Worm (Caenorhabditis elegans) whole organism, L2 larva: ENCODE data around the gene ZK285.2.

Experiments
- F13H6.1 ChIP-seq: sonication (generic microtip); optimal IDR thresholded peaks from 2 replicates; lab custom pipeline; 2016; ENCODE audit warnings: missing genetic modification characterization, missing compliant biosample characterization
- Y55F3AM.14 ChIP-seq: fragments of 200-800 bp; sonication (Bioruptor generic); optimal IDR thresholded peaks from 2 replicates; lab custom pipeline; 2018; ENCODE audit warnings: mild to moderate bottlenecking, missing genetic modification characterization, missing compliant biosample characterization
- ZK546.5 ChIP-seq: sonication (generic microtip); optimal IDR thresholded peaks from 2 replicates; lab custom pipeline; 2017; ENCODE audit warnings: missing biosample characterization, missing genetic modification characterization
- alr-1 ChIP-seq: fragments of 150-350 bp; optimal IDR thresholded peaks from 2 replicates; lab custom pipeline; 2014; ENCODE audit warnings: missing biosample characterization, missing genetic modification characterization
- blmp-1 ChIP-seq: sonication (generic microtip); optimal IDR thresholded peaks from 2 replicates; lab custom pipeline; 2017; ENCODE audit warnings: missing genetic modification characterization, mild to moderate bottlenecking, missing compliant biosample characterization, antibody characterized with exemption, moderate library complexity; ENCODE audit not compliant: insufficient read depth
- ceh-82 ChIP-seq: fragments of 150-350 bp; optimal IDR thresholded peaks from 2 replicates; lab custom pipeline; 2014; ENCODE audit warnings: missing biosample characterization, missing genetic modification characterization
- dmd-4 ChIP-seq: sonication (generic microtip); optimal IDR thresholded peaks from 2 replicates; lab custom pipeline; 2017; ENCODE audit warnings: missing biosample characterization, missing genetic modification characterization
- egl-27 ChIP-seq: sonication (generic microtip); optimal IDR thresholded peaks from 3 replicates; lab custom pipeline; 2017; ENCODE audit warnings: missing biosample characterization, missing genetic modification reagents, missing genetic modification characterization
- elt-1 ChIP-seq: fragments of 150-350 bp; optimal IDR thresholded peaks from 2 replicates; lab custom pipeline; 2014; ENCODE audit warnings: missing biosample characterization, missing genetic modification characterization
- fos-1 ChIP-seq: fragments of 150-350 bp; optimal IDR thresholded peaks from 2 replicates; lab custom pipeline; 2014; ENCODE audit warnings: missing biosample characterization, missing genetic modification characterization
- gmeb-1 ChIP-seq: fragments of 150-350 bp; optimal IDR thresholded peaks from 2 replicates; lab custom pipeline; 2014; ENCODE audit warnings: missing biosample characterization, missing genetic modification characterization
- lin-11 ChIP-seq: fragments of 150-350 bp; sonication (generic microtip); optimal IDR thresholded peaks from 2 replicates; lab custom pipeline; 2014; ENCODE audit warnings: missing biosample characterization, missing genetic modification characterization, inconsistent platforms, mixed read lengths
- lin-13 ChIP-seq: fragments of 150-350 bp; optimal IDR thresholded peaks from 2 replicates; lab custom pipeline; 2014; ENCODE audit warnings: missing biosample characterization, missing genetic modification reagents, missing genetic modification characterization
- lin-39 ChIP-seq: fragments of 150-350 bp; optimal IDR thresholded peaks from 2 replicates; lab custom pipeline; 2014; ENCODE audit warnings: missing biosample characterization, missing genetic modification reagents, missing genetic modification characterization
- lsy-2 ChIP-seq, 2 experiments: fragments of 150-350 bp in 1 of 2; sonication (generic microtip) in 1 of 2; optimal IDR thresholded peaks; 2 replicates each; lab custom pipeline; 2014 to 2017; ENCODE audit warnings: missing biosample characterization in 2 of 2, missing genetic modification characterization in 2 of 2
- mab-5 ChIP-seq: fragments of 150-350 bp; optimal IDR thresholded peaks from 2 replicates; lab custom pipeline; 2014; ENCODE audit warnings: missing biosample characterization, missing genetic modification characterization
- mbf-1 ChIP-seq: sonication (generic microtip); optimal IDR thresholded peaks from 2 replicates; lab custom pipeline; 2017; ENCODE audit warnings: missing biosample characterization, missing genetic modification characterization
- mdl-1 ChIP-seq, 2 experiments: fragments of 150-350 bp in 1 of 2; sonication (generic microtip) in 1 of 2; optimal IDR thresholded peaks; 2 replicates each; lab custom pipeline; 2017; ENCODE audit warnings: missing biosample characterization in 2 of 2, missing genetic modification characterization in 2 of 2
- nhr-12 ChIP-seq: fragments of 150-350 bp; optimal IDR thresholded peaks from 2 replicates; lab custom pipeline; 2014; ENCODE audit warnings: missing biosample characterization, missing genetic modification characterization
- nhr-129 ChIP-seq: fragments of 150-350 bp; optimal IDR thresholded peaks from 2 replicates; lab custom pipeline; 2014; ENCODE audit warnings: missing biosample characterization, missing genetic modification characterization
- nhr-6 ChIP-seq: fragments of 150-350 bp; optimal IDR thresholded peaks from 2 replicates; lab custom pipeline; 2014; ENCODE audit warnings: missing biosample characterization, missing genetic modification characterization
- sem-4 ChIP-seq: fragments of 150-350 bp; optimal IDR thresholded peaks from 2 replicates; lab custom pipeline; 2014; ENCODE audit warnings: missing biosample characterization, missing genetic modification reagents, missing genetic modification characterization
- sma-9 ChIP-seq, 2 experiments: fragments of 150-350 bp in 1 of 2; sonication (generic microtip) in 1 of 2; optimal IDR thresholded peaks; 2 replicates each; lab custom pipeline; 2014 to 2016; ENCODE audit warnings: missing genetic modification characterization in 2 of 2, mild to moderate bottlenecking in 1 of 2, missing biosample characterization in 1 of 2, missing compliant biosample characterization in 1 of 2, missing genetic modification reagents in 1 of 2, moderate library complexity in 1 of 2
- snpc-4 ChIP-seq: fragments of 150-350 bp; optimal IDR thresholded peaks from 2 replicates; lab custom pipeline; 2014; ENCODE audit warnings: missing biosample characterization, missing genetic modification characterization
- unc-55 ChIP-seq: fragments of 150-350 bp; sonication (generic microtip); optimal IDR thresholded peaks from 3 replicates; lab custom pipeline; 2014; ENCODE audit warnings: missing biosample characterization, missing genetic modification reagents, missing genetic modification characterization
- zag-1 ChIP-seq: fragments of 150-350 bp; optimal IDR thresholded peaks from 2 replicates; lab custom pipeline; 2014; ENCODE audit warnings: missing biosample characterization, missing genetic modification characterization
- ztf-11 ChIP-seq: sonication (generic microtip); optimal IDR thresholded peaks from 2 replicates; lab custom pipeline; 2017; ENCODE audit warnings: missing biosample characterization, missing genetic modification characterization

Gene ZK285.2

DNA sequence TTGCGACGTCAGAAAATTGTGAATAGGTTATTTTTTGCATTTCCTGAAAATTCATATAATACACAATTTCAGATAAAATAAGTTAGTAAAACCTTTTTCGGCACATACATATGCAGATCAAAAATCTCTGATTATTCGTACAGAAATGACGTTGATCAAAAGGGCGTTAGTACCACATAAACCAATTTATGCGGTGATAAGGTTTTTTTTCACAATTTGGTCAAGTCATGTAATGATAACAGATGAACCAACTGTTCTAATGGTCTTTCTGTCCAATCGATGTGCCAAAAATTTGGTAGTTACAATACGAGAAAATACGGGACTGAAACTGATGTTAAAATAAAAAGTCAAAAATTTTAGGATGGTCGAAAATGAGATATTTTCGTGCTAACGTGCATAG is 33.4 kb downstream of the ZK285.2 start:
- TF ChIP-seq fos-1 (peak; percentile 69), lin-13 (no peak), sma-9 (GFP tag; optimal IDR thresholded peaks at IDR 0.05; lab: Kevin White, UChicago) (peak; percentile 57), sma-9 (tag; optimal IDR thresholded peaks at IDR 0.05; lab: Kevin White, UChicago) (no peak)

DNA sequence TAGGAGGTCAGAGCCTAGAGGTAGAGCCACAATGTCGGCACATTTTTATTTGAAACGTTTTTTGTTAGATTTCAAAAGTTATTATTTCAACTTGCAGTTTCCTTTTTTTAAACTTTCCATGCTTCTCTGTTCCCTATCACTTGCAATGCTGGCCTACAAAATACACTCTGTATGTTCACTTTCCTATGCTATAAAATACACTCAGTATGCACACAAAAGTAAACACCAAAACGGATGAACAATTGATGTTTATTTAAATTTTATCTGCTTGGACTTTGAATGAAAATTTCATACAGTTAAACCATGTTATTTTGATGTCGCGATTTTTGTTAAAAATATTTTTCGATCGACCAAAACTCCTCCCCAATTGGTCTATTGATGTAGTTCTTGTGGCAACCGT is 34.0 kb downstream of the ZK285.2 start:
- TF ChIP-seq lsy-2 (tag; optimal IDR thresholded peaks at IDR 0.05; lab: Kevin White, UChicago) (no peak), fos-1 (no peak), blmp-1 (no peak), alr-1 (tag; lab: Kevin White, UChicago) (no peak), elt-1 (tag; lab: Kevin White, UChicago) (no peak), snpc-4 (tag; lab: Kevin White, UChicago) (no peak), sma-9 (GFP tag; optimal IDR thresholded peaks at IDR 0.05; lab: Kevin White, UChicago) (no peak), sma-9 (tag; optimal IDR thresholded peaks at IDR 0.05; lab: Kevin White, UChicago) (no peak), sem-4 (tag; lab: Kevin White, UChicago) (no peak), lin-39 (tag; lab: Kevin White, UChicago) (no peak), Y55F3AM.14 (GFP tag; lab: Kevin White, UChicago) (no peak), ztf-11 (tag; lab: Kevin White, UChicago) (no peak), ceh-82 (no peak), mbf-1 (tag; lab: Kevin White, UChicago) (no peak), F13H6.1 (tag; lab: Kevin White, UChicago) (no peak), ZK546.5 (tag; lab: Kevin White, UChicago) (no peak)
- TF ChIP-seq, all 48 proteins: peak for 0

DNA sequence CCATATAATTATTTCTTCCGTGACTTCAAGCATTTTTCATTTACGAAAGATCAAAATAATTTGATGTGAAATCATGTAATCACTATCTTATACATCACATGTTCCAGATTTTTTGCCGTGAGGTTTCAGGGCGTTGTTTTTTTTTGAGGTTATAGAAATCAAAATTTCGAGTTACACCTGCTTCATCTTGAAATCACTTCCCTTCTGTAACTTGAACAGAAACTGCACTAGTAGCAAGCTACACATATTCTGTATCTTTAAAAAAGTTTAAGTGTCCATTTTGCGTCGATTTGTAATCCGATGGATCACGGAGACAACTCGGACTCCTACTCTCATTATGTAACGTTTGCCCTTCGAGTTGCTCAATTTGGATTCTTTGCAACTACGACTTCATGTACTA is 44.0 kb downstream of the ZK285.2 start, which contains the start of gene F22B8.3:
Gene F22B8.3 (plus strand): TSS at position 301 of the 400 bp plus-strand sequence.
- no peak for TF ChIP-seq egl-27
- no peak for TF ChIP-seq nhr-129 (tag; lab: Kevin White, UChicago)
- TF ChIP-seq lsy-2 (tag; optimal IDR thresholded peaks at IDR 0.05; lab: Kevin White, UChicago): no peak
- TF ChIP-seq dmd-4 (tag; lab: Kevin White, UChicago): no peak
- TF ChIP-seq gmeb-1 (tag; lab: Kevin White, UChicago): no peak
- no peak for TF ChIP-seq lin-39 (tag; lab: Kevin White, UChicago)
- no peak for TF ChIP-seq lin-11 (tag; lab: Kevin White, UChicago)

DNA sequence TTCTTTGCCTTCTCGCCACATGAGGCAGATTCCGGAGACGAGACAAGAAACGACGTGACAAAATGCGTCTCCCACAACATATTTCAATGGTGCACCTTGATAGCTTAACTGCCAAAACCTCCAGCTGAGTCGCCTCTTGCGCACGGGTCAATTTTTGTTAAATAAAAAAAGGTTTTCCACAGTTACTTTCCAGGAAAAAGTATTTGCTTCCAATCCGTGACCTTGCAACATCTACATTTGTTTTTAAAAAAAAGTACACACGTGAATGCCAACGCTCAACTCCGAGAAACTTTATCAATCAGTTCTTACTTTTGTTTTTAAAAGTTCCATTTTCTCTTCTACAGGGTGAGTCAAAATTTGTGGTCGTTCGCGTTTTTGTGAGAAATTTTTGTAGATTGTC is 47.6 kb downstream of the ZK285.2 start, which contains the start of gene F22B8.7:
Gene F22B8.7 (plus strand): TSS at position 301 of the 400 bp plus-strand sequence.
- TF ChIP-seq mdl-1 (tag; optimal IDR thresholded peaks at IDR 0.05; lab: Kevin White, UChicago): no peak
- TF ChIP-seq elt-1 (tag; lab: Kevin White, UChicago): no peak
- no peak for TF ChIP-seq F13H6.1 (tag; lab: Kevin White, UChicago)
- TF ChIP-seq mab-5: no peak
- no peak for TF ChIP-seq ZK546.5 (tag; lab: Kevin White, UChicago)
- TF ChIP-seq zag-1 (tag; lab: Kevin White, UChicago): no peak
- TF ChIP-seq unc-55 (GFP tag; lab: Kevin White, UChicago): no peak
- no peak for TF ChIP-seq nhr-6
- TF ChIP-seq, all 48 proteins: peak for 0

DNA sequence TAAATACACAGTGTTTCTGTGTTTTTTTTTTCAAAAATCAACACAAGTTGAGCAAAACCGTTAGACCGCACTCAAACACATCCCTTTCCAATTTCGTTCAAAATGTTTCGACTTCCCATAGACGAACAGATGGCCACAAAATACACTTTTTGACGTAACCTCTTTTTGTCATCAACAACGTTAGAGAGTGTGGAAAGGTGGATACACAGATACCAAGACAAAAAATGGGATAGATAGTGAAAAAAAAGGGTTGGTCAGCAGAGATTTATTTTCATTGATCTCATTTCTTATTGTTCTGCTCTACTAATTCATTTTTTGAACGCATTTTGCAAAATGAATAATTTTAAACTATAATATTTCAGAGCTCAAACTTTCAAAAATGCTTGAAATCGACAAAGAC is 48.2 kb downstream of the ZK285.2 start:
- peak; percentile 57 for TF ChIP-seq sma-9 (GFP tag; optimal IDR thresholded peaks at IDR 0.05; lab: Kevin White, UChicago)
- no peak for TF ChIP-seq sma-9 (tag; optimal IDR thresholded peaks at IDR 0.05; lab: Kevin White, UChicago)
- TF ChIP-seq nhr-6: no peak
- peak; percentile 26 for TF ChIP-seq fos-1
- no peak for TF ChIP-seq alr-1 (tag; lab: Kevin White, UChicago)
- peak; percentile 47 for TF ChIP-seq nhr-129 (tag; lab: Kevin White, UChicago)
- TF ChIP-seq nhr-12 (tag; lab: Kevin White, UChicago): no peak
